Worm (Caenorhabditis elegans) whole organism, mixed stage, embryonic: Measurements from ENCODE around the gene W02D7.11.

ENCODE experiments used
- M03D4.4 ChIP-seq: sonication (generic microtip); optimal IDR thresholded peaks from 2 replicates; lab custom pipeline; 2017; ENCODE audit warnings: mild to moderate bottlenecking, missing genetic modification characterization, missing compliant biosample characterization
- elt-3 ChIP-seq: fragments of 150-350 bp; optimal IDR thresholded peaks from 2 replicates; lab custom pipeline; 2014; ENCODE audit warnings: missing biosample characterization, missing genetic modification characterization
- lsy-2 ChIP-seq: fragments of 150-350 bp; optimal IDR thresholded peaks from 2 replicates; lab custom pipeline; 2014; ENCODE audit warnings: missing biosample characterization, missing genetic modification characterization
- nhr-12 ChIP-seq: fragments of 150-350 bp; optimal IDR thresholded peaks from 2 replicates; lab custom pipeline; 2014; ENCODE audit warnings: missing biosample characterization, missing genetic modification characterization
- nhr-237 ChIP-seq: fragments of 150-350 bp; optimal IDR thresholded peaks from 2 replicates; lab custom pipeline; 2014; ENCODE audit warnings: missing biosample characterization, missing genetic modification characterization
- nhr-28 ChIP-seq: fragments of 150-350 bp; optimal IDR thresholded peaks from 2 replicates; lab custom pipeline; 2014; ENCODE audit warnings: missing biosample characterization, missing genetic modification characterization
- pha-4 ChIP-seq: fragments of 150-350 bp; optimal IDR thresholded peaks from 2 replicates; lab custom pipeline; 2018; ENCODE audit warnings: missing biosample characterization, missing genetic modification reagents, missing genetic modification characterization
- snpc-4 ChIP-seq: fragments of 150-350 bp; optimal IDR thresholded peaks from 2 replicates; lab custom pipeline; 2014; ENCODE audit warnings: missing biosample characterization, missing genetic modification characterization
- tbx-8 ChIP-seq: fragments of 200-800 bp; sonication (Bioruptor generic); optimal IDR thresholded peaks from 2 replicates; lab custom pipeline; 2018; ENCODE audit warnings: mild to moderate bottlenecking, missing genetic modification characterization, moderate library complexity, missing compliant biosample characterization

DNA sequence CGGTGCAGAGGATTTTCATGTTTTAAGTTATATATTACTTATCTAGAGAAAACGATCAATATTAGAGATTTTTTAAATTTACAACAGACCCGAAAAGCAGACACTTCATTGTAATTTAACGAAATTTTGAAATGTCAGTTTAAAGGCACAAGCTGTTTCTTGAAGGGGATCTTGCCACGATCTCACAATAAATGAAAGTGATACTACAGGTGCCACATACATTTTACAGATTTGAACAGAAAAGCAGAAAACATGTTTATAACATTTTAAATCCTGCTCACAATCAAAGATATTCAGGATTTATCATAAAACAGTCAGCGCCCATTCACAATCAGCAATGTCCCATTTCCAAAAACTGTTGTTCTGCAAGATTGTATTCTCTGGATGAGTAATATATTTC, 45.6 kb upstream of the W02D7.11 start:
- no peak for TF ChIP-seq snpc-4 (tag; lab: Kevin White, UChicago)
- no peak for TF ChIP-seq tbx-8 (GFP tag; lab: Kevin White, UChicago)
- TF ChIP-seq M03D4.4 (tag; lab: Kevin White, UChicago), result no peak
- no peak for TF ChIP-seq nhr-12 (tag; lab: Kevin White, UChicago)
- no peak for TF ChIP-seq pha-4 (tag; lab: Kevin White, UChicago)
- no peak for TF ChIP-seq nhr-237 (tag; lab: Kevin White, UChicago)
- TF ChIP-seq nhr-28 (tag; lab: Kevin White, UChicago), result no peak
- no peak for TF ChIP-seq lsy-2 (tag; lab: Kevin White, UChicago)
- TF ChIP-seq elt-3 (tag; lab: Kevin White, UChicago), result no peak
